Fruit fly (Drosophila melanogaster) whole organism, wandering third instar larva: ENCODE data around the gene Elys.
A peak's percentile ranks its signal among the peaks of the same experiment; 100 is the strongest.

Experiments
- Abd-B ChIP-seq: fragments of >200 bp; optimal IDR thresholded peaks from 2 replicates; lab custom pipeline; 2017; ENCODE audit warnings: missing biosample characterization, missing genetic modification characterization
- CG32264 ChIP-seq: fragments of 200-800 bp; sonication (Bioruptor generic); optimal IDR thresholded peaks from 2 replicates; lab custom pipeline; 2016; ENCODE audit warnings: missing biosample characterization, missing genetic modification characterization
- CG9705 ChIP-seq: fragments of 200-800 bp; sonication (Bioruptor generic); optimal IDR thresholded peaks from 2 replicates; lab custom pipeline; 2018; ENCODE audit warnings: missing biosample characterization, mild to moderate bottlenecking, missing genetic modification characterization
- CrebA ChIP-seq: fragments of 200-800 bp; sonication (Bioruptor generic); optimal IDR thresholded peaks from 2 replicates; lab custom pipeline; 2016; ENCODE audit warnings: missing biosample characterization, mild to moderate bottlenecking, missing genetic modification characterization, borderline replicate concordance
- Dfd ChIP-seq: fragments of >200 bp; optimal IDR thresholded peaks from 2 replicates; lab custom pipeline; 2017; ENCODE audit warnings: missing biosample characterization, missing genetic modification characterization
- Dif ChIP-seq: fragments of 200-275, 200-300 bp; sonication (Bioruptor generic); optimal IDR thresholded peaks from 2 replicates; lab custom pipeline; 2018; ENCODE audit warnings: missing biosample characterization, missing genetic modification characterization; ENCODE audit not compliant: partially characterized antibody
- GATAd ChIP-seq: sonication (Bioruptor generic); optimal IDR thresholded peaks from 2 replicates; lab custom pipeline; 2016; ENCODE audit warnings: missing biosample characterization, missing genetic modification characterization
- HLH106 ChIP-seq: fragments of 200-800 bp; optimal IDR thresholded peaks from 3 replicates; lab custom pipeline; 2019; ENCODE audit warnings: missing biosample characterization, mild to moderate bottlenecking, missing genetic modification characterization, moderate library complexity
- Hnf4 ChIP-seq: fragments of 200-800 bp; sonication (Bioruptor generic); optimal IDR thresholded peaks from 2 replicates; lab custom pipeline; 2016; ENCODE audit warnings: missing biosample characterization, mild to moderate bottlenecking, missing genetic modification characterization
- Hr78 ChIP-seq: fragments of >200 bp; optimal IDR thresholded peaks from 2 replicates; lab custom pipeline; 2017; ENCODE audit warnings: missing biosample characterization, missing genetic modification characterization
- Hr83 ChIP-seq: fragments of 200-300 bp; sonication (Bioruptor generic); optimal IDR thresholded peaks from 2 replicates; lab custom pipeline; 2016; ENCODE audit warnings: missing biosample characterization, mild to moderate bottlenecking, missing genetic modification characterization, moderate library complexity; ENCODE audit not compliant: poor library complexity, severe bottlenecking
- Jra ChIP-seq: sonication (Bioruptor generic); optimal IDR thresholded peaks from 2 replicates; lab custom pipeline; 2016; ENCODE audit warnings: missing biosample characterization, missing genetic modification characterization
- Mio ChIP-seq: sonication (Bioruptor generic); optimal IDR thresholded peaks from 2 replicates; lab custom pipeline; 2016; ENCODE audit warnings: missing biosample characterization, missing genetic modification characterization
- Myc ChIP-seq: fragments of >200 bp; optimal IDR thresholded peaks from 2 replicates; lab custom pipeline; 2017
- N ChIP-seq: fragments of >200 bp; optimal IDR thresholded peaks from 2 replicates; lab custom pipeline; 2018; ENCODE audit warnings: missing biosample characterization, missing external identifiers, missing genetic modification characterization
- OdsH ChIP-seq: fragments of 200-800 bp; sonication (Bioruptor generic); optimal IDR thresholded peaks from 2 replicates; lab custom pipeline; 2016; ENCODE audit warnings: missing biosample characterization, mild to moderate bottlenecking, missing genetic modification characterization
- Rel ChIP-seq, 2 experiments: fragments of 200-800 bp; sonication (Bioruptor generic) in 1 of 2; optimal IDR thresholded peaks; 2 replicates in 1 of 2; 3 replicates in 1 of 2; lab custom pipeline; 2016 to 2019; ENCODE audit warnings: mild to moderate bottlenecking in 2 of 2, missing biosample characterization in 2 of 2, missing genetic modification characterization in 2 of 2, moderate library complexity in 1 of 2
- Sp1 ChIP-seq: fragments of 200-800 bp; sonication (Bioruptor generic); optimal IDR thresholded peaks from 3 replicates; lab custom pipeline; 2019; ENCODE audit warnings: missing biosample characterization, mild to moderate bottlenecking, missing genetic modification characterization, moderate library complexity
- Vsx2 ChIP-seq: fragments of 200-300, 225-300 bp; sonication (Bioruptor generic); optimal IDR thresholded peaks from 2 replicates; lab custom pipeline; 2018; ENCODE audit warnings: missing biosample characterization, missing genetic modification characterization; ENCODE audit not compliant: partially characterized antibody
- br ChIP-seq: fragments of 200-800 bp; sonication (Bioruptor generic); optimal IDR thresholded peaks from 2 replicates; lab custom pipeline; 2016; ENCODE audit warnings: missing biosample characterization, missing genetic modification characterization
- brk ChIP-seq: fragments of 200-800 bp; sonication (Bioruptor generic); optimal IDR thresholded peaks from 2 replicates; lab custom pipeline; 2016; ENCODE audit warnings: missing biosample characterization, mild to moderate bottlenecking, missing genetic modification characterization
- dl ChIP-seq, 2 experiments: fragments of 175-275, 200-275 bp in 1 of 2; fragments of 200-275 bp in 1 of 2; sonication (Bioruptor generic); optimal IDR thresholded peaks; lab custom pipeline; 2018; ENCODE audit warnings: mild to moderate bottlenecking in 2 of 2, missing biosample characterization in 2 of 2, missing genetic modification characterization in 2 of 2, moderate library complexity in 2 of 2; ENCODE audit not compliant: partially characterized antibody in 2 of 2, insufficient read depth in 1 of 2
- dmrt93B ChIP-seq: fragments of 200-800 bp; sonication (Bioruptor generic); optimal IDR thresholded peaks from 2 replicates; lab custom pipeline; 2018; ENCODE audit warnings: missing biosample characterization, mild to moderate bottlenecking, missing genetic modification characterization
- dsf ChIP-seq: sonication (Bioruptor generic); optimal IDR thresholded peaks from 2 replicates; lab custom pipeline; 2016; ENCODE audit warnings: missing biosample characterization, missing genetic modification characterization, borderline replicate concordance
- ey ChIP-seq: fragments of 200-800 bp; sonication (Bioruptor generic); optimal IDR thresholded peaks from 2 replicates; lab custom pipeline; 2016; ENCODE audit warnings: missing biosample characterization, missing genetic modification characterization
- foxo ChIP-seq, 2 experiments: fragments of 200-800 bp; sonication (Bioruptor generic); optimal IDR thresholded peaks; 2 replicates in 1 of 2; 3 replicates in 1 of 2; lab custom pipeline; 2016 to 2017; ENCODE audit warnings: missing biosample characterization in 2 of 2, missing genetic modification characterization in 2 of 2
- fru ChIP-seq: fragments of 200-800 bp; sonication (Bioruptor generic); optimal IDR thresholded peaks from 3 replicates; lab custom pipeline; 2016; ENCODE audit warnings: missing biosample characterization, mild to moderate bottlenecking, missing genetic modification characterization
- h ChIP-seq: fragments of 200-800 bp; sonication (Bioruptor generic); optimal IDR thresholded peaks from 3 replicates; lab custom pipeline; 2016; ENCODE audit warnings: missing biosample characterization, mild to moderate bottlenecking, missing genetic modification characterization
- jim ChIP-seq: fragments of 175-275, 200-325 bp; sonication (Bioruptor generic); optimal IDR thresholded peaks from 2 replicates; lab custom pipeline; 2016; ENCODE audit warnings: missing biosample characterization, mild to moderate bottlenecking, missing genetic modification characterization
- lola ChIP-seq: fragments of >200 bp; optimal IDR thresholded peaks from 2 replicates; lab custom pipeline; 2017; ENCODE audit warnings: missing biosample characterization, missing genetic modification characterization
- pan ChIP-seq: fragments of >200 bp; optimal IDR thresholded peaks from 2 replicates; lab custom pipeline; 2017
- psq ChIP-seq: fragments of 200-800 bp; sonication (Bioruptor generic); optimal IDR thresholded peaks from 3 replicates; lab custom pipeline; 2017; ENCODE audit warnings: missing biosample characterization, mild to moderate bottlenecking, missing genetic modification characterization, moderate library complexity
- rgr ChIP-seq: fragments of 200-800 bp; sonication (Bioruptor generic); optimal IDR thresholded peaks from 3 replicates; lab custom pipeline; 2016; ENCODE audit warnings: missing biosample characterization, mild to moderate bottlenecking, missing genetic modification characterization
- sage ChIP-seq: fragments of 200-800 bp; sonication (Bioruptor generic); optimal IDR thresholded peaks from 2 replicates; lab custom pipeline; 2016; ENCODE audit warnings: missing biosample characterization, mild to moderate bottlenecking, missing genetic modification characterization
- sv ChIP-seq: fragments of 200-800 bp; sonication (Bioruptor generic); optimal IDR thresholded peaks from 3 replicates; lab custom pipeline; 2016; ENCODE audit warnings: missing biosample characterization, missing genetic modification characterization
- tai ChIP-seq: sonication (Bioruptor generic); optimal IDR thresholded peaks from 2 replicates; lab custom pipeline; 2016; ENCODE audit warnings: missing biosample characterization, missing genetic modification characterization
- usp ChIP-seq: fragments of >200 bp; optimal IDR thresholded peaks from 2 replicates; lab custom pipeline; 2017; ENCODE audit warnings: missing biosample characterization, missing genetic modification characterization
- woc ChIP-seq: sonication (Bioruptor generic); optimal IDR thresholded peaks from 2 replicates; lab custom pipeline; 2016; ENCODE audit warnings: missing biosample characterization, mild to moderate bottlenecking, missing genetic modification characterization

Elys gene

DNA sequence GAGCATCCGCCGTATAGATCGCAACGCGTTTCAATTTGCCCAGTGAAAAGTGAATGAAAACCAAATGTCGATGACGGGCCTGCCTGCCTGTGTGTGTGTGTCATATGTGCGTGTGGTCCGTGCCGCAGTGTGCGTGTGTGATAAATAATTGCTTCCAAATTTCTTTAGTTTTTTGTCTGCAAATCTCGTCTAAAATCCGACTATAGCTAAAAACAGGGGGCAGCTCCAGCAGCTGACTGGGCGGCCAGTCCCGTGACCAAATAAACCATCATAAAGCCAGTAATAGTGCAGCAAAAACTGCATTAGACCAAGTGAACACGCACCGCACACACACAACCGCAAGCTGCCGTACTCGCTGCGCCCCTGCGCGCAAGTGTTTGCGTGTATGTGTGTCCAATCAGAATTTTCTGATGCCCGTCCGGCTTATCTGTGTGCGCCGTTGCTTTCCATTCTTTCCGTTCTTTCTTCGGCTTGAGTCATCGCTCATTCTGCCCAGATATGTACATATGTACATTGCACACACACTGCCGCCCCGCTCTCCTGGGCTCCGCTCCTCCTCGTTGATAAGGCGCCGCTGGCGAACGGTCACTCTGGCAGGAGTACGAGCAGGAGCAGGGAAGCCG, 45.3 kb downstream of the Elys start (continued):
- TF ChIP-seq br (GFP tag; lab: Kevin White, UChicago) (no peak), lola (GFP tag; lab: Kevin White, UChicago) (no peak), jim (GFP tag; lab: Kevin White, UChicago) (no peak), N (peak; percentile 96), psq (GFP tag; lab: Kevin White, UChicago) (peak; percentile 44), foxo (GFP tag; optimal IDR thresholded peaks at IDR 0.05; lab: Kevin White, UChicago) (peak in 1 of 2 experiments; percentile 7)

DNA sequence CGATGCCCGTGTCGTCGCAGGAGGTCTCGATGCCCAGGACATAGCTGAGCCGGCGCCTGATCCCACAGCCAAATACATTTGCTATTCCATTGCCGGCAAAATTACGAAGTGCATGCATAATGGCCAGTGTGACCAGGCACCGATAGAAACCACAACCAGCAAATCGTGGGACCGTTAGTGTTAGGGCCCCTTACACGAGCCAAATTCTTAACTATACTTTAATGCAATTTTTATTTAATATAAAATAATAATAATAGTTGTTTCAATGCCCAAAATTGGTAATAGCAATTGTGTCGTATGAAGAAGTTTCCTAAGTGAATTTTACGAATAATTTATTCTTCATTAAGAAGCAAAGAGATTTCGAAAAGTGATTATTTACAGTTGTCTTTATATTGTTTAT, 49.5 kb downstream of the Elys start, which contains the start of gene Tcs4:
Tcs4 (minus strand) TSS at position 145 of the 400 bp plus-strand sequence.
- TF ChIP-seq psq (GFP tag; lab: Kevin White, UChicago) (no peak), dl (GFP tag; optimal IDR thresholded peaks at IDR 0.05; lab: Kevin White, UChicago; ENCODE audit: insufficient read depth in 1 of 2, partially characterized antibody in 2 of 2) (peak in 1 of 2 experiments; percentile 4), sage (no peak), rgr (GFP tag; lab: Kevin White, UChicago) (peak; percentile 18), CG32264 (GFP tag; lab: Kevin White, UChicago) (no peak), HLH106 (tag; lab: Kevin White, UChicago) (peak; percentile 29), Dif (GFP tag; lab: Kevin White, UChicago) (peak; percentile 97), jim (GFP tag; lab: Kevin White, UChicago) (no peak), Sp1 (GFP tag; lab: Kevin White, UChicago) (peak; percentile 0)
- TF ChIP-seq, all 38 proteins: peak for 5

DNA sequence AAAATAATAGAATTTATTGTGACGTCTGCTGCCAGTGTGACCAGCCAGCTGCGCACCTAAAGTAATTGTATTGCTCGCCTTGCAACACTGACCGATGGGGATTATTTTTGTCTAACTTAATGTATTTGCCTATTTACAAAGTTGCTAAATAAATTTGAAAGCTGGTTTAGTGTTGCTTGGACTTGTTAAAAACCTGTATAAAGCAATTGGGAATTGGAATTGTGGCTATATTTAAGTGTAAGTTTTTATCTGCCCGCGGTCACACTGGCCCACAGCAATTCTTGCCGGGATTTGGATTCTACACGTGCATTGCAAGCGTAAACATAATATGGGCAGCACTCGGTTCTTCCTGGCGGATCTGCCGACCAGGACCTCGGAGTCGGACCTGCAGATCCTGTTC, 52.0 kb downstream of the Elys start, which contains the start of the genes CG14230 and CG14232:
CG14230 (plus strand) TSS at position 94 of the 400 bp plus-strand sequence.
CG14232 (minus strand) TSS at position 177 of the 400 bp plus-strand sequence.
- TF ChIP-seq Hr78 (no peak), fru (GFP tag; lab: Kevin White, UChicago) (peak; percentile 52), Dfd (GFP tag; lab: Kevin White, UChicago) (no peak), rgr (GFP tag; lab: Kevin White, UChicago) (peak; percentile 23), psq (GFP tag; lab: Kevin White, UChicago) (no peak), lola (GFP tag; lab: Kevin White, UChicago) (no peak), Mio (GFP tag; lab: Kevin White, UChicago) (no peak), HLH106 (tag; lab: Kevin White, UChicago) (no peak), CrebA (no peak), CG32264 (GFP tag; lab: Kevin White, UChicago) (no peak), Myc (lab: Kevin White, UChicago) (peak; percentile 35), dl (GFP tag; optimal IDR thresholded peaks at IDR 0.05; lab: Kevin White, UChicago; ENCODE audit: insufficient read depth in 1 of 2, partially characterized antibody in 2 of 2) (no peak), GATAd (no peak), usp (GFP tag; lab: Kevin White, UChicago) (no peak), Vsx2 (no peak), sage (no peak), h (GFP tag; lab: Kevin White, UChicago) (no peak), CG9705 (GFP tag; lab: Kevin White, UChicago) (no peak), jim (GFP tag; lab: Kevin White, UChicago) (no peak), dsf (GFP tag; lab: Kevin White, UChicago) (no peak), foxo (GFP tag; optimal IDR thresholded peaks at IDR 0.05; lab: Kevin White, UChicago) (no peak), sv (GFP tag; lab: Kevin White, UChicago) (no peak), Dif (GFP tag; lab: Kevin White, UChicago) (no peak), N (no peak), dmrt93B (GFP tag; lab: Kevin White, UChicago) (no peak), Abd-B (GFP tag; lab: Kevin White, UChicago) (no peak), Hnf4 (GFP tag; lab: Kevin White, UChicago) (no peak), tai (no peak), brk (GFP tag; lab: Kevin White, UChicago) (no peak), br (GFP tag; lab: Kevin White, UChicago) (no peak), Hr83 (no peak), ey (no peak), Rel (GFP tag; optimal IDR thresholded peaks at IDR 0.05; lab: Kevin White, UChicago) (no peak), Rel (tag; optimal IDR thresholded peaks at IDR 0.05; lab: Kevin White, UChicago) (peak; percentile 81), Sp1 (GFP tag; lab: Kevin White, UChicago) (peak; percentile 5), woc (GFP tag; lab: Kevin White, UChicago) (no peak), Jra (GFP tag; lab: Kevin White, UChicago) (no peak), pan (lab: Kevin White, UChicago) (no peak), OdsH (GFP tag; lab: Kevin White, UChicago) (no peak)
- TF ChIP-seq, all 38 proteins: peak for 5
